Worm (Caenorhabditis elegans) whole organism, early embryonic: ENCODE results near the gene srx-68.

Source experiments
- B0310.2 ChIP-seq: sonication (generic microtip); optimal IDR thresholded peaks from 2 replicates; lab custom pipeline; 2016; ENCODE audit warnings: mild to moderate bottlenecking, missing genetic modification characterization, missing compliant biosample characterization
- F13C5.2 ChIP-seq: sonication (generic microtip); optimal IDR thresholded peaks from 2 replicates; lab custom pipeline; 2017; ENCODE audit warnings: mild to moderate bottlenecking, missing genetic modification characterization, inconsistent platforms, missing compliant biosample characterization
- aly-1 ChIP-seq: sonication (generic microtip); optimal IDR thresholded peaks from 2 replicates; lab custom pipeline; 2016; ENCODE audit warnings: missing genetic modification characterization, missing compliant biosample characterization
- ama-1 ChIP-seq: fragments of 150-350 bp; optimal IDR thresholded peaks from 2 replicates; lab custom pipeline; 2014
- ceh-13 ChIP-seq: fragments of 200-800 bp; sonication (Bioruptor generic); optimal IDR thresholded peaks from 2 replicates; lab custom pipeline; 2018; ENCODE audit warnings: mild to moderate bottlenecking, missing genetic modification characterization, missing compliant biosample characterization
- ceh-36 ChIP-seq: sonication (generic microtip); optimal IDR thresholded peaks from 2 replicates; lab custom pipeline; 2016; ENCODE audit warnings: missing genetic modification characterization, inconsistent platforms, missing compliant biosample characterization
- ets-7 ChIP-seq: sonication (generic microtip); optimal IDR thresholded peaks from 2 replicates; lab custom pipeline; 2016; ENCODE audit warnings: missing genotype, missing genetic modification characterization, missing compliant biosample characterization
- flt-1 ChIP-seq: fragments of 200-800 bp; sonication (Bioruptor generic); IDR thresholded peaks from 2 replicates; pipeline ENCODE4 v1.3.6; 2022; ENCODE audit warnings: missing genetic modification characterization, missing compliant biosample characterization
- hmbx-1 ChIP-seq: sonication (generic microtip); optimal IDR thresholded peaks from 2 replicates; lab custom pipeline; 2016; ENCODE audit warnings: mild to moderate bottlenecking, missing genetic modification characterization, missing compliant biosample characterization
- hmg-4 ChIP-seq: fragments of 200-800 bp; sonication (Bioruptor generic); optimal IDR thresholded peaks from 2 replicates; lab custom pipeline; 2018; ENCODE audit warnings: mild to moderate bottlenecking, missing genetic modification characterization, missing compliant biosample characterization
- hnd-1 ChIP-seq: sonication (generic microtip); optimal IDR thresholded peaks from 2 replicates; lab custom pipeline; 2016; ENCODE audit warnings: missing genetic modification characterization, missing compliant biosample characterization
- pes-1 ChIP-seq: fragments of 200-800 bp; sonication (Bioruptor generic); IDR thresholded peaks from 2 replicates; pipeline ENCODE4 v1.3.6; 2022; ENCODE audit warnings: missing genetic modification reagents, missing genetic modification characterization, missing compliant biosample characterization
- scrt-1 ChIP-seq: fragments of 200-800 bp; sonication (Bioruptor generic); IDR thresholded peaks from 2 replicates; pipeline ENCODE4 v1.3.6; 2022; ENCODE audit warnings: missing genetic modification characterization, missing compliant biosample characterization
- sea-1 ChIP-seq: fragments of 200-800 bp; sonication (Bioruptor generic); conservative IDR thresholded peaks from 2 replicates; pipeline ENCODE4 v1.3.6; 2022; ENCODE audit warnings: missing genetic modification characterization, missing compliant biosample characterization
- tbx-11 ChIP-seq: fragments of 200-800 bp; sonication (Bioruptor generic); IDR thresholded peaks from 2 replicates; pipeline ENCODE4 v1.3.6; 2022; ENCODE audit warnings: missing genetic modification characterization, missing compliant biosample characterization
- tbx-37 ChIP-seq: fragments of 200-800 bp; sonication (Bioruptor generic); conservative IDR thresholded peaks from 2 replicates; pipeline ENCODE4 v1.3.6; 2022; ENCODE audit warnings: missing genetic modification reagents, missing genetic modification characterization, missing compliant biosample characterization
- tra-4 ChIP-seq: sonication (generic microtip); optimal IDR thresholded peaks from 2 replicates; lab custom pipeline; 2017; ENCODE audit warnings: missing genetic modification characterization, missing compliant biosample characterization

srx-68 gene

DNA sequence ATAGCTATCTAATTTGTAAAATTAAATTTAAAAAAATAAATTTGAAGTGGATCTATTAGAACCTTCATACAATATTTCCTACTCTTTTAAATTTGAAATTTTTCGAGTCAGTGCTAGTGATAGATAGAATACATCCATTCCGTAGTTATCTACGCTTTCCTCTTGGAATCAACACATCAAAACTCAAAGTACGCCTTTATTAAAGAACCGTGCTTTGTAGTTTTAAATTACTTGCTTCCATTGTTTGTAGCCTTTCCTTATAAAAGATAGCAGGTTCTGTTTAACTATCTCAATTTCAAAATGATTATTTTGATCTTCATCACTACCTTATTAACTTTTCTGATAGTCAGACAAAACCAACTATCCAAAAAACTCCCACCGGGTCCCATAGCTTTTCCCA lies 32.5 kb downstream of the srx-68 start, which contains the start of gene cyp-35B3:
TSS of gene cyp-35B3 (plus strand) at position 301 of the 400 bp plus-strand sequence.
- TF ChIP-seq F13C5.2 (tag; lab: Kevin White, UChicago): no peak
- TF ChIP-seq B0310.2 (tag; lab: Kevin White, UChicago): no peak
- no peak for TF ChIP-seq ceh-13 (GFP tag; lab: Kevin White, UChicago)
- no peak for TF ChIP-seq ceh-36 (tag; lab: Kevin White, UChicago)
- no peak for TF ChIP-seq hmbx-1 (tag; lab: Kevin White, UChicago)
- no peak for TF ChIP-seq pes-1 (GFP tag; lab: Robert Waterston, UW)
- TF ChIP-seq ama-1 (lab: Kevin White, UChicago): no peak
- TF ChIP-seq tbx-37 (GFP tag; lab: Robert Waterston, UW): no peak
- no peak for TF ChIP-seq ets-7 (tag; lab: Kevin White, UChicago)

ce11 chrV:3949723-3950122 lies 37.2 kb downstream of the srx-68 start, which contains the start of gene dach-1:
Gene dach-1 (plus strand): TSS chrV:3950023.
- TF ChIP-seq ceh-13 (GFP tag; lab: Kevin White, UChicago): no peak
- no peak for TF ChIP-seq scrt-1 (GFP tag; lab: Robert Waterston, UW)
- no peak for TF ChIP-seq ama-1 (lab: Kevin White, UChicago)
- TF ChIP-seq flt-1: no peak
- TF ChIP-seq ceh-36 (tag; lab: Kevin White, UChicago): no peak
- no peak for TF ChIP-seq sea-1

- no peak for TF ChIP-seq sea-1
- TF ChIP-seq aly-1: no peak
- TF ChIP-seq ceh-13 (GFP tag; lab: Kevin White, UChicago): no peak
- no peak for TF ChIP-seq flt-1
- no peak for TF ChIP-seq hnd-1
- no peak for TF ChIP-seq ceh-36 (tag; lab: Kevin White, UChicago)
- TF ChIP-seq tra-4 (tag; lab: Kevin White, UChicago): no peak
- no peak for TF ChIP-seq tbx-11 (GFP tag; lab: Robert Waterston, UW)
- no peak for TF ChIP-seq F13C5.2 (tag; lab: Kevin White, UChicago)
- TF ChIP-seq scrt-1 (GFP tag; lab: Robert Waterston, UW): no peak
Observed at ce11 chrV:3953739-3954138, 41.2 kb downstream of the srx-68 start, which contains the start of gene str-247. Gene str-247 (plus strand): TSS chrV:3954039.

- TF ChIP-seq aly-1 (no peak), sea-1 (no peak), scrt-1 (GFP tag; lab: Robert Waterston, UW) (no peak), ceh-13 (GFP tag; lab: Kevin White, UChicago) (no peak), flt-1 (no peak), pes-1 (GFP tag; lab: Robert Waterston, UW) (no peak), tbx-37 (GFP tag; lab: Robert Waterston, UW) (no peak), F13C5.2 (tag; lab: Kevin White, UChicago) (no peak), hmg-4 (GFP tag; lab: Kevin White, UChicago) (no peak), B0310.2 (tag; lab: Kevin White, UChicago) (no peak), ets-7 (tag; lab: Kevin White, UChicago) (no peak), tbx-11 (GFP tag; lab: Robert Waterston, UW) (no peak), ceh-36 (tag; lab: Kevin White, UChicago) (no peak), ama-1 (lab: Kevin White, UChicago) (no peak), hnd-1 (no peak), tra-4 (tag; lab: Kevin White, UChicago) (no peak)
Observed at ce11 chrV:3957608-3958007, 45.0 kb downstream of the srx-68 start, which contains the start of gene cyp-34A5. Gene cyp-34A5 (minus strand): TSS chrV:3957708.

ce11 chrV:3961235-3961634 lies 48.7 kb downstream of the srx-68 start, which contains the start of gene cyp-34A6:
Gene cyp-34A6 (minus strand): TSS chrV:3961335.
- no peak for TF ChIP-seq tbx-11 (GFP tag; lab: Robert Waterston, UW)
- TF ChIP-seq hnd-1: no peak
- no peak for TF ChIP-seq hmg-4 (GFP tag; lab: Kevin White, UChicago)
- TF ChIP-seq ceh-36 (tag; lab: Kevin White, UChicago): no peak
- no peak for TF ChIP-seq ets-7 (tag; lab: Kevin White, UChicago)
- no peak for TF ChIP-seq tbx-37 (GFP tag; lab: Robert Waterston, UW)
- no peak for TF ChIP-seq flt-1
- TF ChIP-seq ama-1 (lab: Kevin White, UChicago): no peak
- no peak for TF ChIP-seq pes-1 (GFP tag; lab: Robert Waterston, UW)
- TF ChIP-seq sea-1: no peak
- no peak for TF ChIP-seq scrt-1 (GFP tag; lab: Robert Waterston, UW)
- TF ChIP-seq hmbx-1 (tag; lab: Kevin White, UChicago): no peak
- no peak for TF ChIP-seq aly-1
- TF ChIP-seq B0310.2 (tag; lab: Kevin White, UChicago): no peak
- no peak for TF ChIP-seq tra-4 (tag; lab: Kevin White, UChicago)

DNA sequence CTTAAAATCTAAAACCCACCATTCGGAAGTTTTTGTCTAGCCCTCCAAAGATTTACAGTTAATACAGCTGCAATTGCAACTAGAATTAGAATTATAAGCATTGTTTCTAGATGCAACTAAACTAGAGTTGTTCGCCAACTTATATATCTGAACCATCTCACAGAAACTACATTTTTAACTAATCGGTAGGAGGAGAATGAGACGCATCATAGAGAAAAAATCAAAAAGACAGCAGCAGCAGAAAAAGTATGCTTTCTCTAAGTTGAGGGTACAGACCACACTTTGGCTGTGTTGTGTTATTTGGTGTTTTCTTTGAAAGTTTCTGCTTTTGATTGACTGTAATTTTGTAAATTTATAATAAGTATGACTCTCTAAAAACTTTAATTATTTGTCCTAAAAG lies 51.1 kb downstream of the srx-68 start, which contains the start of gene cyp-34A7:
TSS of gene cyp-34A7 (minus strand) at position 101 of the 400 bp plus-strand sequence.
- TF ChIP-seq tbx-11 (GFP tag; lab: Robert Waterston, UW) (no peak), ets-7 (tag; lab: Kevin White, UChicago) (no peak), sea-1 (no peak)
